Worm (Caenorhabditis elegans) whole organism, young adult: ENCODE data around the gene K05F6.10.

Source experiments
- ama-1 ChIP-seq, 3 experiments: fragments of 150-350 bp in 1 of 3; sonication (generic microtip) in 2 of 3; optimal IDR thresholded peaks; 2 replicates each; lab custom pipeline; 2014 to 2018; ENCODE audit warnings: missing biosample characterization in 2 of 3, missing genetic modification characterization in 2 of 3, missing genetic modification reagents in 2 of 3
- attf-6 ChIP-seq: fragments of 200-800 bp; sonication (Bioruptor generic); IDR thresholded peaks from 2 replicates; pipeline ENCODE4 v1.3.6; 2022; ENCODE audit warnings: missing genetic modification reagents, missing genetic modification characterization, missing compliant biosample characterization
- ccch-3 ChIP-seq: fragments of 200-800 bp; sonication (Bioruptor generic); optimal IDR thresholded peaks from 2 replicates; lab custom pipeline; 2018; ENCODE audit warnings: mild to moderate bottlenecking, missing genetic modification characterization, missing compliant biosample characterization
- efl-1 ChIP-seq: fragments of 150-350 bp; optimal IDR thresholded peaks from 2 replicates; lab custom pipeline; 2014; ENCODE audit warnings: missing biosample characterization, missing genetic modification reagents, missing genetic modification characterization
- mel-28 ChIP-seq: sonication (generic microtip); optimal IDR thresholded peaks from 2 replicates; lab custom pipeline; 2016; ENCODE audit warnings: borderline replicate concordance, mild to moderate bottlenecking, missing genetic modification characterization, missing compliant biosample characterization
- nfya-1 ChIP-seq: sonication (generic microtip); optimal IDR thresholded peaks from 2 replicates; lab custom pipeline; 2017; ENCODE audit warnings: antibody characterized with exemption, missing compliant biosample characterization, missing genetic modification characterization, borderline replicate concordance; ENCODE audit not compliant: insufficient read depth
- nfyb-1 ChIP-seq: fragments of 200-800 bp; sonication (Bioruptor generic); IDR thresholded peaks from 2 replicates; pipeline ENCODE4 v1.3.6; 2022; ENCODE audit warnings: missing genetic modification reagents, missing genetic modification characterization, missing compliant biosample characterization
- sea-2 ChIP-seq: fragments of 200-800 bp; sonication (Bioruptor generic); IDR thresholded peaks from 2 replicates; pipeline ENCODE4 v1.3.6; 2022; ENCODE audit warnings: missing genetic modification characterization, missing compliant biosample characterization
- snpc-4 ChIP-seq, 5 experiments: fragments of 150-350 bp in 1 of 5; sonication (generic microtip) in 4 of 5; optimal IDR thresholded peaks; 2 replicates each; lab custom pipeline; 2014 to 2018; ENCODE audit warnings: missing genetic modification characterization in 5 of 5, missing biosample characterization in 3 of 5, antibody characterized with exemption in 2 of 5, mild to moderate bottlenecking in 2 of 5, missing compliant biosample characterization in 2 of 5, missing genotype in 2 of 5, moderate library complexity in 2 of 5, missing genetic modification reagents in 1 of 5

ce11 chrII:1529057-1529456 lies 46.9 kb downstream of the K05F6.10 start, which contains the start of gene Y51H7BR.4:
- no peak for TF ChIP-seq attf-6
- no peak for TF ChIP-seq snpc-4 (GFP tag; optimal IDR thresholded peaks at IDR 0.05; lab: Kevin White, UChicago)
- TF ChIP-seq snpc-4 (tag; optimal IDR thresholded peaks at IDR 0.05; lab: Kevin White, UChicago) = no peak
- TF ChIP-seq nfya-1 = no peak
- TF ChIP-seq ama-1 (optimal IDR thresholded peaks at IDR 0.05; lab: Kevin White, UChicago) = no peak
- no peak for TF ChIP-seq ama-1 (GFP tag; optimal IDR thresholded peaks at IDR 0.05; lab: Kevin White, UChicago)
- no peak for TF ChIP-seq nfyb-1
- TF ChIP-seq ccch-3 (GFP tag; lab: Kevin White, UChicago) = no peak
- TF ChIP-seq sea-2 (GFP tag; lab: Robert Waterston, UW) = no peak
- TF ChIP-seq mel-28 (tag; lab: Kevin White, UChicago) = no peak
- no peak for TF ChIP-seq efl-1 (GFP tag; lab: Kevin White, UChicago)
